Worm (Caenorhabditis elegans) whole organism, young adult: ENCODE data around the gene F14E5.8.
"Not testable (repeated sequence)": the region's sequence is repeated elsewhere in the genome, so short reads cannot be mapped to it uniquely, and the experiment has no call there.

Experiments used
- B0019.2 ChIP-seq: fragments of 200-800 bp; sonication (Bioruptor generic); conservative IDR thresholded peaks from 2 replicates; pipeline ENCODE4 v1.3.6; 2022; ENCODE audit warnings: missing genetic modification reagents, missing genetic modification characterization, missing compliant biosample characterization
- B0261.1 ChIP-seq: sonication (generic microtip); optimal IDR thresholded peaks from 2 replicates; lab custom pipeline; 2016; ENCODE audit warnings: mild to moderate bottlenecking, missing genetic modification characterization, moderate library complexity, missing compliant biosample characterization
- B0336.3 ChIP-seq: fragments of 200-800 bp; sonication (Bioruptor generic); IDR thresholded peaks from 2 replicates; pipeline ENCODE4 v1.3.6; 2022; ENCODE audit warnings: missing genetic modification characterization, missing compliant biosample characterization
- C17E4.6 ChIP-seq: fragments of 200-800 bp; sonication (Bioruptor generic); IDR thresholded peaks from 2 replicates; pipeline ENCODE4 v1.3.6; 2022; ENCODE audit warnings: missing genetic modification reagents, missing genetic modification characterization, missing compliant biosample characterization
- F55B11.4 ChIP-seq: sonication (generic microtip); optimal IDR thresholded peaks from 2 replicates; lab custom pipeline; 2016; ENCODE audit warnings: missing compliant biosample characterization, missing genetic modification characterization, borderline replicate concordance; ENCODE audit not compliant: insufficient read depth
- F57A8.1 ChIP-seq: fragments of 200-800 bp; sonication (Bioruptor generic); optimal IDR thresholded peaks from 2 replicates; lab custom pipeline; 2018; ENCODE audit warnings: mild to moderate bottlenecking, missing genetic modification characterization, moderate library complexity, missing compliant biosample characterization
- T26A5.8 ChIP-seq: sonication (generic microtip); optimal IDR thresholded peaks from 2 replicates; lab custom pipeline; 2016; ENCODE audit warnings: missing genetic modification characterization, missing compliant biosample characterization
- ZK185.1 ChIP-seq: sonication (generic microtip); optimal IDR thresholded peaks from 2 replicates; lab custom pipeline; 2016; ENCODE audit warnings: mild to moderate bottlenecking, missing genetic modification characterization, missing compliant biosample characterization; ENCODE audit not compliant: poor library complexity, severe bottlenecking
- aptf-3 ChIP-seq: fragments of 200-800 bp; sonication (Bioruptor generic); IDR thresholded peaks from 2 replicates; pipeline ENCODE4 v1.3.6; 2022; ENCODE audit warnings: missing genetic modification characterization, missing compliant biosample characterization
- atf-7 ChIP-seq: sonication (generic microtip); optimal IDR thresholded peaks from 2 replicates; lab custom pipeline; 2017; ENCODE audit warnings: mild to moderate bottlenecking, missing genetic modification characterization, missing compliant biosample characterization
- attf-5 ChIP-seq: fragments of 200-800 bp; sonication (Bioruptor generic); optimal IDR thresholded peaks from 2 replicates; lab custom pipeline; 2018; ENCODE audit warnings: mild to moderate bottlenecking, missing genetic modification characterization, missing compliant biosample characterization
- attf-6 ChIP-seq: fragments of 200-800 bp; sonication (Bioruptor generic); IDR thresholded peaks from 2 replicates; pipeline ENCODE4 v1.3.6; 2022; ENCODE audit warnings: missing genetic modification reagents, missing genetic modification characterization, missing compliant biosample characterization
- bed-1 ChIP-seq: fragments of 200-800 bp; sonication (Bioruptor generic); IDR thresholded peaks from 2 replicates; pipeline ENCODE4 v1.3.6; 2022; ENCODE audit warnings: missing genetic modification reagents, missing genetic modification characterization, missing compliant biosample characterization
- bed-2 ChIP-seq: fragments of 200-800 bp; sonication (Bioruptor generic); IDR thresholded peaks from 2 replicates; pipeline ENCODE4 v1.3.6; 2022; ENCODE audit warnings: missing genetic modification reagents, missing genetic modification characterization, missing compliant biosample characterization
- ceh-40 ChIP-seq: fragments of 200-800 bp; sonication (Bioruptor generic); IDR thresholded peaks from 2 replicates; pipeline ENCODE4 v1.3.6; 2022; ENCODE audit warnings: missing genetic modification characterization, missing compliant biosample characterization
- die-1 ChIP-seq: sonication (generic microtip); optimal IDR thresholded peaks from 2 replicates; lab custom pipeline; 2016; ENCODE audit warnings: missing genotype, mild to moderate bottlenecking, missing genetic modification characterization, missing compliant biosample characterization
- dox-1 ChIP-seq: fragments of 200-800 bp; sonication (Bioruptor generic); IDR thresholded peaks from 2 replicates; pipeline ENCODE4 v1.3.6; 2022; ENCODE audit warnings: missing genetic modification reagents, missing genetic modification characterization, missing compliant biosample characterization
- dpff-1 ChIP-seq: sonication (generic microtip); optimal IDR thresholded peaks from 2 replicates; lab custom pipeline; 2017; ENCODE audit warnings: mild to moderate bottlenecking, missing genetic modification characterization, missing compliant biosample characterization
- egrh-3 ChIP-seq: fragments of 200-800 bp; sonication (Bioruptor generic); IDR thresholded peaks from 2 replicates; pipeline ENCODE4 v1.3.6; 2022; ENCODE audit warnings: missing genetic modification reagents, missing genetic modification characterization, missing compliant biosample characterization
- him-1 ChIP-seq: sonication (generic microtip); optimal IDR thresholded peaks from 2 replicates; lab custom pipeline; 2016; ENCODE audit warnings: missing genotype, missing genetic modification reagents, missing genetic modification characterization, missing compliant biosample characterization
- hlh-26 ChIP-seq: fragments of 200-800 bp; sonication (Bioruptor generic); conservative IDR thresholded peaks from 2 replicates; pipeline ENCODE4 v1.3.6; 2022; ENCODE audit warnings: missing genetic modification reagents, missing genetic modification characterization, missing compliant biosample characterization
- hmg-1.2 ChIP-seq: fragments of 200-800 bp; sonication (Bioruptor generic); IDR thresholded peaks from 2 replicates; pipeline ENCODE4 v1.3.6; 2022; ENCODE audit warnings: missing genetic modification reagents, missing genetic modification characterization, missing compliant biosample characterization
- hsf-1 ChIP-seq: fragments of 200-800 bp; sonication (Bioruptor generic); IDR thresholded peaks from 2 replicates; pipeline ENCODE4 v1.3.6; 2022; ENCODE audit warnings: missing genetic modification reagents, missing genetic modification characterization, missing compliant biosample characterization
- let-607 ChIP-seq, 2 experiments: fragments of 200-800 bp in 1 of 2; sonication (Bioruptor generic) in 1 of 2; sonication (generic microtip) in 1 of 2; optimal IDR thresholded peaks; 2 replicates each; lab custom pipeline; 2016 to 2018; ENCODE audit warnings: mild to moderate bottlenecking in 2 of 2, missing compliant biosample characterization in 2 of 2, missing genetic modification characterization in 2 of 2, moderate library complexity in 2 of 2, missing genotype in 1 of 2
- lin-26 ChIP-seq: fragments of 200-800 bp; sonication (Bioruptor generic); IDR thresholded peaks from 2 replicates; pipeline ENCODE4 v1.3.6; 2022; ENCODE audit warnings: missing genetic modification reagents, missing genetic modification characterization, missing compliant biosample characterization
- lin-35 ChIP-seq, 3 experiments: fragments of 150-350 bp in 2 of 3; sonication (generic microtip) in 1 of 3; optimal IDR thresholded peaks; 2 replicates each; lab custom pipeline; 2014 to 2018; ENCODE audit warnings: missing biosample characterization in 3 of 3, missing genetic modification characterization in 3 of 3, missing genetic modification reagents in 3 of 3
- lsy-27 ChIP-seq: sonication (generic microtip); optimal IDR thresholded peaks from 2 replicates; lab custom pipeline; 2017; ENCODE audit warnings: missing genetic modification characterization, mild to moderate bottlenecking, missing compliant biosample characterization, antibody characterized with exemption, missing genotype, borderline replicate concordance; ENCODE audit not compliant: insufficient read depth
- madf-3 ChIP-seq: fragments of 200-800 bp; sonication (Bioruptor generic); IDR thresholded peaks from 2 replicates; pipeline ENCODE4 v1.3.6; 2022; ENCODE audit warnings: missing genetic modification reagents, missing genetic modification characterization, missing compliant biosample characterization
- madf-6 ChIP-seq: fragments of 200-800 bp; sonication (Bioruptor generic); IDR thresholded peaks from 2 replicates; pipeline ENCODE4 v1.3.6; 2022; ENCODE audit warnings: missing genetic modification reagents, missing genetic modification characterization, missing compliant biosample characterization
- mcd-1 ChIP-seq: fragments of 200-800 bp; sonication (Bioruptor generic); IDR thresholded peaks from 2 replicates; pipeline ENCODE4 v1.3.6; 2022; ENCODE audit warnings: missing genetic modification reagents, missing genetic modification characterization, missing compliant biosample characterization
- nhr-27 ChIP-seq: fragments of 200-800 bp; sonication (Bioruptor generic); optimal IDR thresholded peaks from 2 replicates; lab custom pipeline; 2018; ENCODE audit warnings: mild to moderate bottlenecking, missing genetic modification characterization, moderate library complexity, missing compliant biosample characterization
- nhr-80 ChIP-seq: sonication (generic microtip); optimal IDR thresholded peaks from 2 replicates; lab custom pipeline; 2016; ENCODE audit warnings: missing genetic modification characterization, missing compliant biosample characterization
- pha-4 ChIP-seq: fragments of 150-350 bp; sonication (generic microtip); optimal IDR thresholded peaks from 2 replicates; lab custom pipeline; 2014; ENCODE audit warnings: missing biosample characterization, missing genetic modification reagents, missing genetic modification characterization
- rcor-1 ChIP-seq: fragments of 200-800 bp; sonication (Bioruptor generic); IDR thresholded peaks from 2 replicates; pipeline ENCODE4 v1.3.6; 2022; ENCODE audit warnings: missing genetic modification reagents, missing genetic modification characterization, missing compliant biosample characterization
- rec-8 ChIP-seq, 2 experiments: sonication (generic microtip); optimal IDR thresholded peaks; 2 replicates each; lab custom pipeline; 2016; ENCODE audit warnings: mild to moderate bottlenecking in 2 of 2, missing genetic modification characterization in 2 of 2, missing genetic modification reagents in 2 of 2, missing genotype in 2 of 2, missing biosample characterization in 1 of 2, missing compliant biosample characterization in 1 of 2, moderate library complexity in 1 of 2
- rpc-1 ChIP-seq, 2 experiments: fragments of 150-350 bp in 1 of 2; sonication (generic microtip) in 1 of 2; optimal IDR thresholded peaks; 2 replicates each; lab custom pipeline; 2014 to 2018; ENCODE audit warnings: missing biosample characterization in 1 of 2, missing genetic modification characterization in 1 of 2, missing genetic modification reagents in 1 of 2, missing genotype in 1 of 2
- sea-2 ChIP-seq: fragments of 200-800 bp; sonication (Bioruptor generic); IDR thresholded peaks from 2 replicates; pipeline ENCODE4 v1.3.6; 2022; ENCODE audit warnings: missing genetic modification characterization, missing compliant biosample characterization
- snpc-1.1 ChIP-seq: sonication (generic microtip); optimal IDR thresholded peaks from 2 replicates; lab custom pipeline; 2017; ENCODE audit warnings: missing genetic modification characterization, mild to moderate bottlenecking, missing compliant biosample characterization, antibody characterized with exemption, moderate library complexity, missing genotype, missing genetic modification reagents; ENCODE audit not compliant: insufficient read depth
- tbp1 ChIP-seq: fragments of 200-800 bp; sonication (Bioruptor generic); optimal IDR thresholded peaks from 2 replicates; lab custom pipeline; 2018; ENCODE audit warnings: mild to moderate bottlenecking, missing genetic modification characterization, missing compliant biosample characterization
- tlf-1 ChIP-seq: fragments of 200-800 bp; sonication (Bioruptor generic); optimal IDR thresholded peaks from 2 replicates; lab custom pipeline; 2018; ENCODE audit warnings: mild to moderate bottlenecking, missing genetic modification characterization, missing compliant biosample characterization
- unc-130 ChIP-seq: sonication (generic microtip); optimal IDR thresholded peaks from 2 replicates; lab custom pipeline; 2016; ENCODE audit warnings: missing genetic modification reagents, missing genetic modification characterization, missing compliant biosample characterization
- xnd-1 ChIP-seq: sonication (generic microtip); optimal IDR thresholded peaks from 2 replicates; lab custom pipeline; 2016; ENCODE audit warnings: missing genotype, missing genetic modification reagents, missing genetic modification characterization, missing compliant biosample characterization

The F14E5.8 gene

ce11 chrII:8457438-8457837, 37.5 kb downstream of the F14E5.8 start, which contains the start of gene zyg-9 (continued):
- TF ChIP-seq rpc-1 (optimal IDR thresholded peaks at IDR 0.05; lab: Kevin White, UChicago) (no peak), rpc-1 (tag; optimal IDR thresholded peaks at IDR 0.05; lab: Kevin White, UChicago) (no peak), tlf-1 (GFP tag; lab: Kevin White, UChicago) (no peak), lin-26 (GFP tag; lab: Robert Waterston, UW) (peak; percentile 27; the same call in 1 of the 2 replicates), xnd-1 (tag; lab: Kevin White, UChicago) (no peak), attf-5 (GFP tag; lab: Kevin White, UChicago) (peak; percentile 76), lsy-27 (no peak), die-1 (tag; lab: Kevin White, UChicago) (no peak), egrh-3 (GFP tag; lab: Robert Waterston, UW) (no peak), lin-35 (GFP tag; optimal IDR thresholded peaks at IDR 0.05; lab: Kevin White, UChicago) (peak in 1 of 3 experiments; percentile 53), B0336.3 (GFP tag; lab: Robert Waterston, UW) (no peak), pha-4 (tag; lab: Kevin White, UChicago) (no peak), tbp1 (GFP tag; lab: Kevin White, UChicago) (no peak), F55B11.4 (no peak), unc-130 (GFP tag; lab: Kevin White, UChicago) (no peak)

DNA sequence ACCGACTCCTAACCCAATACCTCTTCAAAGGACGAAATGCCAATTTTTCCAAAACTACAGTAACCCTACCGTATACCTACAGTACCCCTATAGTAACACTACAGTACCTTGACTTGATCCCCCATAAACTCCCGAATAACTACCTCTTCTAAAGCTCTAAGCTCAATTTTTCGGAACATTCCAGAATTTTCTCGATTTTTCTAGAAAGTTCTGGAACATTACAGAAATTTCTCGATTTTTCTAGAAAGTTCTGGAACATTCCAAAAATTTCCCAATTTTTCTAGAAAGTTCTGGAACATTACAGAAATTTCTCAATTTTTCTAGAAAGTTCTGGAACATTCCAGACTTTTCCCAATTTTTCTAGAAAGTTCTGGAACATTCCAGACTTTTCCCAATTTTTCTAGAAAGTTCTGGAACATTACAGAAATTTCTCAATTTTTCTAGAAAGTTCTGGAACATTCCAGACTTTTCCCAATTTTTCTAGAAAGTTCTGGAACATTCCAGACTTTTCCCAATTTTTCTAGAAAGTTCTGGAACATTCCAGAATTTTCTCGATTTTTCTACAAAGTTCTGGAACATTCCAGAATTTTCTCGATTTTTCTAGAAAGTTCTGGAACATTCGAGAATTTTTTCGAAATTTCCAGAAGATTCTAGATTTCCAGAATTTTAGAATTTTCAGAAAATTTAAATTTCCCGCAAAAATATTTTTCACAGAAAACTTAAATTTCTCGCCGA, 40.1 kb downstream of the F14E5.8 start:
- TF ChIP-seq rpc-1 (optimal IDR thresholded peaks at IDR 0.05; lab: Kevin White, UChicago) (peak; percentile 3), dox-1 (GFP tag; lab: Robert Waterston, UW) (peak; percentile 68), madf-6 (GFP tag; lab: Robert Waterston, UW) (peak; percentile 27), aptf-3 (GFP tag; lab: Robert Waterston, UW) (peak; percentile 79; the same call in 1 of the 2 replicates), hsf-1 (GFP tag; lab: Robert Waterston, UW) (peak; percentile 97), rcor-1 (GFP tag; lab: Robert Waterston, UW) (peak; percentile 18; the same call in 1 of the 2 replicates), madf-3 (peak; percentile 68; the same call in 1 of the 2 replicates), ceh-40 (0 out of 2 replicates have a peak, but pooled peaks have one; percentile 33), egrh-3 (GFP tag; lab: Robert Waterston, UW) (peak; percentile 51)
- TF ChIP-seq rpc-1 (tag; optimal IDR thresholded peaks at IDR 0.05; lab: Kevin White, UChicago): not testable (repeated sequence)

ce11 chrII:8464448-8464898, 44.6 kb downstream of the F14E5.8 start, which contains the start of gene fars-3:
fars-3 (plus strand) TSS chrII:8464848.
- no peak for TF ChIP-seq C17E4.6
- TF ChIP-seq let-607 (tag; optimal IDR thresholded peaks at IDR 0.05; lab: Kevin White, UChicago): no peak
- TF ChIP-seq sea-2: no peak
- TF ChIP-seq mcd-1 (GFP tag; lab: Robert Waterston, UW): no peak
- TF ChIP-seq T26A5.8: peak; percentile 0
- no peak for TF ChIP-seq snpc-1.1 (tag; lab: Kevin White, UChicago)
- no peak for TF ChIP-seq F55B11.4
- TF ChIP-seq madf-6 (GFP tag; lab: Robert Waterston, UW): peak; percentile 57
- no peak for TF ChIP-seq F57A8.1 (GFP tag; lab: Kevin White, UChicago)
- TF ChIP-seq rec-8 (tag; optimal IDR thresholded peaks at IDR 0.05; lab: Kevin White, UChicago): no peak
- peak; percentile 41 for TF ChIP-seq hmg-1.2 (GFP tag; lab: Robert Waterston, UW)
- peak; percentile 60; the same call in 1 of the 2 replicates for TF ChIP-seq attf-6 (GFP tag; lab: Robert Waterston, UW)
- no peak for TF ChIP-seq atf-7 (tag; lab: Kevin White, UChicago)
- TF ChIP-seq B0261.1: no peak
- no peak for TF ChIP-seq dpff-1 (tag; lab: Kevin White, UChicago)
- no peak for TF ChIP-seq bed-1 (GFP tag; lab: Robert Waterston, UW)
- TF ChIP-seq hlh-26: no peak
- no peak for TF ChIP-seq B0019.2
- no peak for TF ChIP-seq him-1 (tag; lab: Kevin White, UChicago)
- TF ChIP-seq bed-2: no peak
- no peak for TF ChIP-seq ZK185.1 (tag; lab: Kevin White, UChicago)
- TF ChIP-seq xnd-1 (tag; lab: Kevin White, UChicago): no peak
- TF ChIP-seq nhr-27 (tag; lab: Kevin White, UChicago): peak; percentile 55
- no peak for TF ChIP-seq dox-1 (GFP tag; lab: Robert Waterston, UW)
- TF ChIP-seq nhr-80 (tag; lab: Kevin White, UChicago): no peak
